In the genomic region with DNA sequence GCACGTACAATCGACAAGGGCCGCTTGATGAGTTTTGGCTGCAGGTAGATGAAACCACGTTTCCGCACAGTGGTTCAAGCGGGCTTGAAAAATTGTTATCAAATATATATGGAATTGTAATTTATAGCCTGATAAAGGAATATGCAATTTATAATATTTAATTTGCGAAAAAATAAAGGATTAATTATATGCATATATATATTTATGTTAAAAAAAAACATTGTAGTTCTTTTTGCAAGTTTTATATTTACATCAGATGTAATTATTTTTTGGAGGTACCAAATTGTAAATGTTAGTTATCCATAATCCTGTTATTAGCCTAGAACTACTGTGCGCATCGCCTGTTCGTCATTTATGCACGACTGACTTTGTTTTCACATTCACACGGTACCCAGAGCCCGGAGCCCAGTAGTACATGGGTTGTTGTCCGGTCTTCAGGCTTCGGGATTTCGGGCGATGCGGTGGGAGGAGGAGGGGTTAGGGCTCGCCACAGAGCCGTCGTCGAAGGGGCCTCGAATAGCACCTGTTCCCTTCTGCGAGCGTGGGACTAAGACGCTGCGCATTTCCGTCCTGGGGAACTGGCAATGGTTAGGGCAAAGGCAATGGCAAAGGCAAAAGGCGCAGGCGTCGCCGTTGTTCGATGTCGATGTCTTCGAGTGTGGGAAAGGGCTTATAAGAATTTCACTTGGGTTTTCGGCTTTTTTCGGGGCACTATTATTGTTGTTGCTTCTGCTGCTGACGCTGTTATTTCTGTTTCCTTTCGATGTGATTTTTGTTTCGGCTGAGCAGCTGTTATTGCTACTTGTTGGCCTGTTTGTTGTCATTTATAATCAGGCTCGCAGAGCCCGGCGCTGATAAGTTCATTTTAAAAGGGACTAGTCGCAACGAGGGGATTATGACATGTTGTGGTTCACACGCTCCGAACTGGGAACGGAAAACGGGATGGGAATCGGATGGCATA, we compare ENCODE assay signal across 1 fruit fly cellular context.
TF ChIP-seq lines count a peak whose summit lies in the region.

No protein-coding gene starts in this region.

TF ChIP-seq in whole organism, embryonic, 481 proteins besides CTCF, POLR2A, EP300 and RAD21 (continued from another document and continues in another):
- TF ChIP-seq CG11723 (GFP tag; optimal IDR thresholded peaks at IDR 0.05; lab: Kevin White, UChicago) (peak; percentile 74), CG12236 (GFP tag; optimal IDR thresholded peaks at IDR 0.05; lab: Kevin White, UChicago) (no peak), grn (GFP tag; optimal IDR thresholded peaks at IDR 0.05; lab: Kevin White, UChicago) (no peak), tap (tag; optimal IDR thresholded peaks at IDR 0.05; lab: Kevin White, UChicago) (peak; percentile 66), trem (tag; optimal IDR thresholded peaks at IDR 0.05; lab: Kevin White, UChicago) (peak; percentile 79), Hand (GFP tag; optimal IDR thresholded peaks at IDR 0.05; lab: Kevin White, UChicago) (no peak), Hmr (GFP tag; optimal IDR thresholded peaks at IDR 0.05; lab: Kevin White, UChicago) (peak; percentile 21), Dfd (GFP tag; optimal IDR thresholded peaks at IDR 0.05; lab: Kevin White, UChicago) (no peak), CG1792 (GFP tag; optimal IDR thresholded peaks at IDR 0.05; lab: Kevin White, UChicago) (no peak), az2 (GFP tag; optimal IDR thresholded peaks at IDR 0.05; lab: Kevin White, UChicago) (peak; percentile 76), CG3163 (GFP tag; optimal IDR thresholded peaks at IDR 0.05; lab: Kevin White, UChicago) (no peak), Mad (GFP tag; optimal IDR thresholded peaks at IDR 0.05; lab: Kevin White, UChicago) (no peak), Ets65A (GFP tag; lab: Kevin White, UChicago) (peak; percentile 65), CG15011 (GFP tag; optimal IDR thresholded peaks at IDR 0.05; lab: Kevin White, UChicago) (peak; percentile 76), Mrtf (GFP tag; IDR thresholded peaks at IDR 0.05; lab: Robert Waterston, UW) (0 out of 3 replicates have a peak, but pooled peaks have one; percentile 3), nerfin-2 (GFP tag; IDR thresholded peaks at IDR 0.05; lab: Robert Waterston, UW; ENCODE audit: partially characterized antibody) (no peak), CG14441 (GFP tag; IDR thresholded peaks at IDR 0.05; lab: Robert Waterston, UW) (peak; percentile 52), so (GFP tag; IDR thresholded peaks at IDR 0.05; lab: Robert Waterston, UW) (peak; percentile 71; the same call in 2 of the 3 replicates), CG15601 (tag; optimal IDR thresholded peaks at IDR 0.05; lab: Kevin White, UChicago) (peak; percentile 91), Ptx1 (GFP tag; IDR thresholded peaks at IDR 0.05; lab: Robert Waterston, UW) (peak; percentile 73), D (optimal IDR thresholded peaks at IDR 0.05; lab: Kevin White, UChicago) (peak; percentile 4), D (GFP tag; optimal IDR thresholded peaks at IDR 0.05; lab: Kevin White, UChicago) (peak; percentile 92), otp (GFP tag; IDR thresholded peaks at IDR 0.05; lab: Robert Waterston, UW) (no peak), CG10959 (GFP tag; IDR thresholded peaks at IDR 0.05; lab: Robert Waterston, UW) (peak; percentile 77), CG1603 (tag; optimal IDR thresholded peaks at IDR 0.05; lab: Kevin White, UChicago) (peak; percentile 41), gfzf (GFP tag; optimal IDR thresholded peaks at IDR 0.05; lab: Kevin White, UChicago) (no peak), en (GFP tag; optimal IDR thresholded peaks at IDR 0.05; lab: Kevin White, UChicago) (no peak), gce (GFP tag; IDR thresholded peaks at IDR 0.05; lab: Robert Waterston, UW) (0 out of 3 replicates have a peak, but pooled peaks have one; percentile 44), ap (GFP tag; IDR thresholded peaks at IDR 0.05; lab: Robert Waterston, UW) (peak; percentile 60), CG17912 (GFP tag; optimal IDR thresholded peaks at IDR 0.05; lab: Kevin White, UChicago) (no peak), NK7.1 (GFP tag; optimal IDR thresholded peaks at IDR 0.05; lab: Kevin White, UChicago) (no peak), CG14014 (GFP tag; IDR thresholded peaks at IDR 0.05; lab: Robert Waterston, UW) (no peak), tna (GFP tag; IDR thresholded peaks at IDR 0.05; lab: Robert Waterston, UW; ENCODE audit: partially characterized antibody) (no peak), usp (GFP tag; optimal IDR thresholded peaks at IDR 0.05; lab: Kevin White, UChicago) (no peak), CG15073 (GFP tag; optimal IDR thresholded peaks at IDR 0.05; lab: Kevin White, UChicago) (no peak), Ets97D (GFP tag; optimal IDR thresholded peaks at IDR 0.05; lab: Kevin White, UChicago) (no peak), CG33213 (GFP tag; optimal IDR thresholded peaks at IDR 0.05; lab: Kevin White, UChicago) (no peak), CG10431 (GFP tag; optimal IDR thresholded peaks at IDR 0.05; lab: Kevin White, UChicago) (peak; percentile 61), sug (tag; optimal IDR thresholded peaks at IDR 0.05; lab: Kevin White, UChicago) (no peak), Rfx (GFP tag; IDR thresholded peaks at IDR 0.05; lab: Robert Waterston, UW) (no peak), NFAT (GFP tag; IDR thresholded peaks at IDR 0.05; lab: Robert Waterston, UW) (no peak), CG16863 (GFP tag; optimal IDR thresholded peaks at IDR 0.05; lab: Kevin White, UChicago) (no peak), Atf-2 (GFP tag; optimal IDR thresholded peaks at IDR 0.05; lab: Kevin White, UChicago) (no peak), CG32772 (GFP tag; IDR thresholded peaks at IDR 0.05; lab: Robert Waterston, UW) (peak; percentile 61), Med (GFP tag; lab: Kevin White, UChicago) (no peak), dmrt99B (tag; optimal IDR thresholded peaks at IDR 0.05; lab: Kevin White, UChicago) (peak; percentile 89), run (tag; optimal IDR thresholded peaks at IDR 0.05; lab: Kevin White, UChicago) (peak; percentile 43), ken (GFP tag; IDR thresholded peaks at IDR 0.05; lab: Robert Waterston, UW) (0 out of 3 replicates have a peak, but pooled peaks have one; percentile 29), Hey (tag; optimal IDR thresholded peaks at IDR 0.05; lab: Kevin White, UChicago) (no peak), CG12391 (tag; optimal IDR thresholded peaks at IDR 0.05; lab: Kevin White, UChicago) (peak; percentile 94), unc-4 (GFP tag; IDR thresholded peaks at IDR 0.05; lab: Robert Waterston, UW; ENCODE audit: partially characterized antibody) (no peak), CG7271 (tag; optimal IDR thresholded peaks at IDR 0.05; lab: Kevin White, UChicago) (peak; percentile 91), CG3281 (GFP tag; optimal IDR thresholded peaks at IDR 0.05; lab: Kevin White, UChicago) (peak; percentile 37), Hmx (GFP tag; optimal IDR thresholded peaks at IDR 0.05; lab: Kevin White, UChicago) (no peak), CG12942 (GFP tag; optimal IDR thresholded peaks at IDR 0.05; lab: Kevin White, UChicago) (peak; percentile 47), CG13123 (GFP tag; optimal IDR thresholded peaks at IDR 0.05; lab: Kevin White, UChicago) (peak; percentile 34), CG4424 (GFP tag; optimal IDR thresholded peaks at IDR 0.05; lab: Kevin White, UChicago) (peak; percentile 83), CG10274 (GFP tag; optimal IDR thresholded peaks at IDR 0.05; lab: Kevin White, UChicago) (peak; percentile 49), Doc3 (GFP tag; IDR thresholded peaks at IDR 0.05; lab: Robert Waterston, UW; ENCODE audit: partially characterized antibody) (no peak), CG4707 (GFP tag; optimal IDR thresholded peaks at IDR 0.05; lab: Kevin White, UChicago) (no peak), Sin3A (optimal IDR thresholded peaks at IDR 0.05; lab: Kevin White, UChicago) (no peak), Six4 (GFP tag; optimal IDR thresholded peaks at IDR 0.05; lab: Kevin White, UChicago) (peak; percentile 57), CG10654 (GFP tag; optimal IDR thresholded peaks at IDR 0.05; lab: Kevin White, UChicago) (peak; percentile 35), CG42726 (GFP tag; IDR thresholded peaks at IDR 0.05; lab: Robert Waterston, UW; ENCODE audit: partially characterized antibody) (no peak), CG4854 (GFP tag; optimal IDR thresholded peaks at IDR 0.05; lab: Kevin White, UChicago) (no peak), CG32532 (GFP tag; IDR thresholded peaks at IDR 0.05; lab: Robert Waterston, UW) (no peak; the same call in 1 of the 2 replicates), danr (GFP tag; IDR thresholded peaks at IDR 0.05; lab: Robert Waterston, UW) (peak; percentile 37; the same call in 1 of the 2 replicates), CG10147 (GFP tag; optimal IDR thresholded peaks at IDR 0.05; lab: Kevin White, UChicago) (peak; percentile 30), CG16815 (GFP tag; optimal IDR thresholded peaks at IDR 0.05; lab: Kevin White, UChicago) (peak; percentile 91), Bdp1 (GFP tag; optimal IDR thresholded peaks at IDR 0.05; lab: Kevin White, UChicago) (no peak), CG2120 (GFP tag; optimal IDR thresholded peaks at IDR 0.05; lab: Kevin White, UChicago) (no peak), TFAM (GFP tag; optimal IDR thresholded peaks at IDR 0.05; lab: Kevin White, UChicago) (no peak), hth (optimal IDR thresholded peaks at IDR 0.05; lab: Kevin White, UChicago) (no peak), CG3838 (GFP tag; optimal IDR thresholded peaks at IDR 0.05; lab: Kevin White, UChicago) (no peak), CG17612 (GFP tag; IDR thresholded peaks at IDR 0.05; lab: Robert Waterston, UW) (no peak), pnt (GFP tag; optimal IDR thresholded peaks at IDR 0.05; lab: Kevin White, UChicago) (no peak), CG30403 (GFP tag; optimal IDR thresholded peaks at IDR 0.05; lab: Kevin White, UChicago) (peak; percentile 80), ATbp (GFP tag; optimal IDR thresholded peaks at IDR 0.05; lab: Kevin White, UChicago) (peak; percentile 66), CG1529 (GFP tag; optimal IDR thresholded peaks at IDR 0.05; lab: Kevin White, UChicago) (peak; percentile 72), D19B (GFP tag; optimal IDR thresholded peaks at IDR 0.05; lab: Kevin White, UChicago) (no peak), CG2202 (tag; optimal IDR thresholded peaks at IDR 0.05; lab: Kevin White, UChicago) (peak; percentile 86), caup (GFP tag; optimal IDR thresholded peaks at IDR 0.05; lab: Kevin White, UChicago; ENCODE audit: severe bottlenecking) (peak; percentile 19), CG3065 (GFP tag; optimal IDR thresholded peaks at IDR 0.05; lab: Kevin White, UChicago) (peak; percentile 17), Myb (GFP tag; optimal IDR thresholded peaks at IDR 0.05; lab: Kevin White, UChicago) (no peak), slou (GFP tag; optimal IDR thresholded peaks at IDR 0.05; lab: Kevin White, UChicago) (peak; percentile 1), Ssrp (tag; optimal IDR thresholded peaks at IDR 0.05; lab: Kevin White, UChicago) (peak; percentile 92), CG8478 (optimal IDR thresholded peaks at IDR 0.05; lab: Kevin White, UChicago) (no peak), Dp (GFP tag; optimal IDR thresholded peaks at IDR 0.05; lab: Kevin White, UChicago) (no peak), CG18476 (GFP tag; optimal IDR thresholded peaks at IDR 0.05; lab: Kevin White, UChicago) (peak; percentile 88), jumu (GFP tag; optimal IDR thresholded peaks at IDR 0.05; lab: Kevin White, UChicago) (peak; percentile 12), CG2875 (GFP tag; optimal IDR thresholded peaks at IDR 0.05; lab: Kevin White, UChicago) (peak; percentile 86), Usf (GFP tag; optimal IDR thresholded peaks at IDR 0.05; lab: Kevin White, UChicago) (peak; percentile 83), vnd (GFP tag; IDR thresholded peaks at IDR 0.05; lab: Robert Waterston, UW; ENCODE audit: partially characterized antibody) (no peak), exex (tag; optimal IDR thresholded peaks at IDR 0.05; lab: Kevin White, UChicago) (no peak), CG15479 (GFP tag; optimal IDR thresholded peaks at IDR 0.05; lab: Kevin White, UChicago) (peak; percentile 62), pum (GFP tag; optimal IDR thresholded peaks at IDR 0.05; lab: Kevin White, UChicago) (no peak), Optix (GFP tag; IDR thresholded peaks at IDR 0.05; lab: Robert Waterston, UW) (no peak), jigr1 (GFP tag; IDR thresholded peaks at IDR 0.05; lab: Robert Waterston, UW) (no peak), dysf (GFP tag; IDR thresholded peaks at IDR 0.05; lab: Robert Waterston, UW) (peak; percentile 53; the same call in 1 of the 3 replicates), gro (GFP tag; optimal IDR thresholded peaks at IDR 0.05; lab: Kevin White, UChicago) (no peak), Neu2 (GFP tag; optimal IDR thresholded peaks at IDR 0.05; lab: Kevin White, UChicago; ENCODE audit: borderline replicate concordance) (no peak), CG10543 (GFP tag; optimal IDR thresholded peaks at IDR 0.05; lab: Kevin White, UChicago) (no peak), CG34376 (GFP tag; optimal IDR thresholded peaks at IDR 0.05; lab: Kevin White, UChicago) (no peak), sqz (GFP tag; optimal IDR thresholded peaks at IDR 0.05; lab: Kevin White, UChicago) (peak; percentile 86), chn (GFP tag; optimal IDR thresholded peaks at IDR 0.05; lab: Kevin White, UChicago) (no peak), CG17385 (GFP tag; optimal IDR thresholded peaks at IDR 0.05; lab: Kevin White, UChicago) (peak; percentile 67), Poxn (GFP tag; IDR thresholded peaks at IDR 0.05; lab: Robert Waterston, UW) (no peak), fu2 (GFP tag; optimal IDR thresholded peaks at IDR 0.05; lab: Kevin White, UChicago) (no peak), CG4282 (GFP tag; optimal IDR thresholded peaks at IDR 0.05; lab: Kevin White, UChicago) (peak; percentile 66), pita (GFP tag; optimal IDR thresholded peaks at IDR 0.05; lab: Kevin White, UChicago) (no peak), CG14965 (GFP tag; optimal IDR thresholded peaks at IDR 0.05; lab: Kevin White, UChicago; ENCODE audit: borderline replicate concordance) (no peak), Fer3 (tag; optimal IDR thresholded peaks at IDR 0.05; lab: Kevin White, UChicago) (peak; percentile 38), B-H1 (GFP tag; IDR thresholded peaks at IDR 0.05; lab: Robert Waterston, UW) (peak; percentile 30; the same call in 1 of the 3 replicates), ham (GFP tag; IDR thresholded peaks at IDR 0.05; lab: Robert Waterston, UW) (no peak), bowl (GFP tag; IDR thresholded peaks at IDR 0.05; lab: Robert Waterston, UW) (no peak), Lpt (GFP tag; optimal IDR thresholded peaks at IDR 0.05; lab: Kevin White, UChicago) (no peak), PHDP (tag; optimal IDR thresholded peaks at IDR 0.05; lab: Kevin White, UChicago) (peak; percentile 74), CG8765 (GFP tag; IDR thresholded peaks at IDR 0.05; lab: Robert Waterston, UW) (peak; percentile 56; the same call in 1 of the 2 replicates), cg (GFP tag; optimal IDR thresholded peaks at IDR 0.05; lab: Kevin White, UChicago) (no peak), sens-2 (GFP tag; IDR thresholded peaks at IDR 0.05; lab: Robert Waterston, UW) (0 out of 2 replicates have a peak, but pooled peaks have one; percentile 40), CG13894 (tag; optimal IDR thresholded peaks at IDR 0.05; lab: Kevin White, UChicago) (no peak)
